Worm (Caenorhabditis elegans) whole organism, mixed stage, embryonic: ENCODE data around the gene D1022.9.

Experiments
- M03D4.4 ChIP-seq: sonication (generic microtip); optimal IDR thresholded peaks from 2 replicates; lab custom pipeline; 2017; ENCODE audit warnings: mild to moderate bottlenecking, missing genetic modification characterization, missing compliant biosample characterization
- bed-3 ChIP-seq: fragments of 200-800 bp; sonication (Bioruptor generic); optimal IDR thresholded peaks from 3 replicates; lab custom pipeline; 2018; ENCODE audit warnings: mild to moderate bottlenecking, missing genetic modification characterization, moderate library complexity, missing compliant biosample characterization
- ceh-39 ChIP-seq: fragments of 150-350 bp; optimal IDR thresholded peaks from 2 replicates; lab custom pipeline; 2014; ENCODE audit warnings: missing biosample characterization, missing genetic modification characterization
- ceh-43 ChIP-seq: fragments of 200-800 bp; sonication (Bioruptor generic); optimal IDR thresholded peaks from 2 replicates; lab custom pipeline; 2018; ENCODE audit warnings: mild to moderate bottlenecking, missing genetic modification characterization, moderate library complexity, missing compliant biosample characterization
- ceh-83 ChIP-seq: fragments of 200-800 bp; sonication (Bioruptor generic); optimal IDR thresholded peaks from 2 replicates; lab custom pipeline; 2018; ENCODE audit warnings: mild to moderate bottlenecking, missing genetic modification characterization, missing compliant biosample characterization
- ces-1 ChIP-seq: fragments of 150-350 bp; optimal IDR thresholded peaks from 2 replicates; lab custom pipeline; 2014; ENCODE audit warnings: missing biosample characterization, missing genetic modification reagents, missing genetic modification characterization
- cnd-1 ChIP-seq: fragments of 200-800 bp; sonication (Bioruptor generic); optimal IDR thresholded peaks from 2 replicates; lab custom pipeline; 2018; ENCODE audit warnings: mild to moderate bottlenecking, missing genetic modification characterization, missing compliant biosample characterization
- drap-1 ChIP-seq: fragments of 200-800 bp; sonication (Bioruptor generic); optimal IDR thresholded peaks from 3 replicates; lab custom pipeline; 2018; ENCODE audit warnings: mild to moderate bottlenecking, missing genetic modification characterization, missing compliant biosample characterization
- elt-1 ChIP-seq: sonication (generic microtip); optimal IDR thresholded peaks from 2 replicates; lab custom pipeline; 2017; ENCODE audit warnings: missing genetic modification characterization, mild to moderate bottlenecking, missing compliant biosample characterization, antibody characterized with exemption, moderate library complexity, borderline replicate concordance; ENCODE audit not compliant: insufficient read depth
- elt-3 ChIP-seq: fragments of 150-350 bp; optimal IDR thresholded peaks from 2 replicates; lab custom pipeline; 2014; ENCODE audit warnings: missing biosample characterization, missing genetic modification characterization
- flh-1 ChIP-seq: fragments of 200-800 bp; sonication (Bioruptor generic); optimal IDR thresholded peaks from 2 replicates; lab custom pipeline; 2018; ENCODE audit warnings: mild to moderate bottlenecking, missing genetic modification characterization, moderate library complexity, missing compliant biosample characterization
- ham-2 ChIP-seq: fragments of 200-800 bp; sonication (Bioruptor generic); optimal IDR thresholded peaks from 2 replicates; lab custom pipeline; 2018; ENCODE audit warnings: mild to moderate bottlenecking, missing genetic modification characterization, missing compliant biosample characterization
- hlh-1 ChIP-seq: fragments of 150-350 bp; optimal IDR thresholded peaks from 2 replicates; lab custom pipeline; 2014; ENCODE audit warnings: missing biosample characterization, missing genetic modification reagents, missing genetic modification characterization
- lin-13 ChIP-seq: fragments of 150-350 bp; optimal IDR thresholded peaks from 2 replicates; lab custom pipeline; 2014; ENCODE audit warnings: missing biosample characterization, missing genetic modification characterization
- lin-32 ChIP-seq: fragments of 200-800 bp; sonication (Bioruptor generic); optimal IDR thresholded peaks from 2 replicates; lab custom pipeline; 2018; ENCODE audit warnings: mild to moderate bottlenecking, missing genetic modification characterization, missing compliant biosample characterization
- lsy-2 ChIP-seq: fragments of 150-350 bp; optimal IDR thresholded peaks from 2 replicates; lab custom pipeline; 2014; ENCODE audit warnings: missing biosample characterization, missing genetic modification characterization
- mep-1 ChIP-seq: fragments of 150-350 bp; optimal IDR thresholded peaks from 2 replicates; lab custom pipeline; 2017; ENCODE audit warnings: missing biosample characterization, missing genetic modification reagents, missing genetic modification characterization, inconsistent platforms
- mls-2 ChIP-seq: sonication (generic microtip); optimal IDR thresholded peaks from 2 replicates; lab custom pipeline; 2016; ENCODE audit warnings: mild to moderate bottlenecking, missing genetic modification characterization, moderate library complexity, missing compliant biosample characterization
- nhr-12 ChIP-seq: fragments of 150-350 bp; optimal IDR thresholded peaks from 2 replicates; lab custom pipeline; 2014; ENCODE audit warnings: missing biosample characterization, missing genetic modification characterization
- nhr-2 ChIP-seq: fragments of 150-350 bp; optimal IDR thresholded peaks from 2 replicates; lab custom pipeline; 2014; ENCODE audit warnings: missing biosample characterization, missing genetic modification characterization
- nhr-237 ChIP-seq: fragments of 150-350 bp; optimal IDR thresholded peaks from 2 replicates; lab custom pipeline; 2014; ENCODE audit warnings: missing biosample characterization, missing genetic modification characterization
- nhr-28 ChIP-seq: fragments of 150-350 bp; optimal IDR thresholded peaks from 2 replicates; lab custom pipeline; 2014; ENCODE audit warnings: missing biosample characterization, missing genetic modification characterization
- nhr-76 ChIP-seq: sonication (generic microtip); optimal IDR thresholded peaks from 2 replicates; lab custom pipeline; 2017; ENCODE audit warnings: missing biosample characterization, missing genetic modification characterization
- pha-4 ChIP-seq: fragments of 150-350 bp; optimal IDR thresholded peaks from 2 replicates; lab custom pipeline; 2018; ENCODE audit warnings: missing biosample characterization, missing genetic modification reagents, missing genetic modification characterization
- sem-2 ChIP-seq: fragments of 200-800 bp; sonication (Bioruptor generic); optimal IDR thresholded peaks from 2 replicates; lab custom pipeline; 2018; ENCODE audit warnings: mild to moderate bottlenecking, missing genetic modification characterization, missing compliant biosample characterization
- snpc-4 ChIP-seq: fragments of 150-350 bp; optimal IDR thresholded peaks from 2 replicates; lab custom pipeline; 2014; ENCODE audit warnings: missing biosample characterization, missing genetic modification characterization
- sptf-1 ChIP-seq: sonication (generic microtip); optimal IDR thresholded peaks from 2 replicates; lab custom pipeline; 2017; ENCODE audit warnings: mild to moderate bottlenecking, missing genetic modification characterization, moderate library complexity, missing compliant biosample characterization
- tbx-8 ChIP-seq: fragments of 200-800 bp; sonication (Bioruptor generic); optimal IDR thresholded peaks from 2 replicates; lab custom pipeline; 2018; ENCODE audit warnings: mild to moderate bottlenecking, missing genetic modification characterization, moderate library complexity, missing compliant biosample characterization
- unc-120 ChIP-seq: sonication (generic microtip); optimal IDR thresholded peaks from 2 replicates; lab custom pipeline; 2017; ENCODE audit warnings: missing genetic modification characterization, missing compliant biosample characterization; ENCODE audit not compliant: poor library complexity, severe bottlenecking
- unc-39 ChIP-seq: fragments of 150-350 bp; optimal IDR thresholded peaks from 2 replicates; lab custom pipeline; 2014; ENCODE audit warnings: missing biosample characterization, missing genetic modification characterization
- unc-62 ChIP-seq: fragments of 150-350 bp; optimal IDR thresholded peaks from 2 replicates; lab custom pipeline; 2014; ENCODE audit warnings: missing biosample characterization, missing genetic modification reagents, missing genetic modification characterization
- zip-8 ChIP-seq: fragments of 150-350 bp; optimal IDR thresholded peaks from 2 replicates; lab custom pipeline; 2014; ENCODE audit warnings: missing biosample characterization, missing genetic modification characterization
- ztf-11 ChIP-seq: fragments of 150-350 bp; optimal IDR thresholded peaks from 2 replicates; lab custom pipeline; 2014; ENCODE audit warnings: missing biosample characterization, missing genetic modification characterization

The D1022.9 gene

DNA sequence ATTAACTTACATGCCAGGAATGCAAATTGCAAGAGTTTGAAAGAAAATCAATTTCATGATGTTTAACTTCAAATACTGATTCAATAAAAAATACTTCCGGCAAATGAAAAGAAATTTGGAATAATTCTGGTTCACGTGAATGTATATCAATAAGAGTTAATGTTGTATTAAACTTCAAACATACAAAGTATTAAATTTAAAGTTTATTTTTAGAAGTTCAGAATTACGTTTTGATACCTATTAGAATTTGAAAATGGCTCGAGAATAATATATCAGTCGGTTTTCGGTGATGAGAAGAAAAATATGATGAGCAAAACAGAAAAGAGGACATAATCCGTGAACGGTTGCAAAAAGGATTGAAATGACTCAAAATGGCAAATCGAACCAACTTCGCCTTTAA, at the start of gene D1022.9:
TSS of gene D1022.9 (minus strand) at position 101 of the 400 bp plus-strand sequence.
- TF ChIP-seq bed-3 (GFP tag; lab: Kevin White, UChicago) (no peak), tbx-8 (no peak), elt-1 (tag; lab: Kevin White, UChicago) (no peak), nhr-237 (tag; lab: Kevin White, UChicago) (no peak), lin-13 (tag; lab: Kevin White, UChicago) (no peak), ceh-39 (tag; lab: Kevin White, UChicago) (no peak), unc-62 (GFP tag; lab: Kevin White, UChicago) (no peak), sptf-1 (no peak), hlh-1 (no peak), nhr-76 (tag; lab: Kevin White, UChicago) (no peak)

DNA sequence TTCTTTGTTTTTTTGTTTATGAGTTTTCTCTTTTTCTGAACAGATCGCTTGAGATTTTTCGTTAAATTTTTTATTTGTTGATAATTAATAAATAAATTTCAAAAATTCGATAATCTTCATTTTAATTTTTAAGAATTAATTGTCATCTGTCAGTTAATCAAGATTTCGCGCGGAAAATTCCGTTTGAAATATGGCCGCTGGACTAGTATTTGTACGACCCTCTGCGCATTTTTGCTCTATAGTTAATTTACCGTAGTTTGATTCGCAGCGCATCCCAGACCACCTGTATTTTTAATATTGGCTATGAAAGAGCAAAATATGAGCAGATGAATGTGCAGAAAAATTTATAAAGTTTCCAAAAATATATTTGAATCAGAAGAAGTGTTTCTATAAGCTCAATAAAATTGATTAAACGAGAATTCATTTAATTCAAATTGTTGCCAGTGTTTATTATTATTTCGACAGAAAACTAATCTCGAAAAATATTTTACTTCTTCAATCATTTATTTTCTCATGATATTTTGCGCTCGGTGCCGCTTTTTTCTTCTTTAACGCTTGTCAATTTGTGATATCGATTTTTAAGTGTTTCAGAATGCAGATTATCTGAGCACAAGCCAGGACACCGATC, 48.2 kb upstream of the D1022.9 start, which contains the start of gene nfi-1:
TSS of gene nfi-1 (plus strand) at position 578 of the 628 bp plus-strand sequence.
- TF ChIP-seq nhr-237 (tag; lab: Kevin White, UChicago) (no peak), cnd-1 (tag; lab: Kevin White, UChicago) (no peak), flh-1 (GFP tag; lab: Kevin White, UChicago) (no peak), zip-8 (tag; lab: Kevin White, UChicago) (no peak), hlh-1 (peak; percentile 10), ham-2 (GFP tag; lab: Kevin White, UChicago) (no peak), unc-120 (tag; lab: Kevin White, UChicago) (no peak), M03D4.4 (tag; lab: Kevin White, UChicago) (no peak), mls-2 (tag; lab: Kevin White, UChicago) (no peak), ztf-11 (tag; lab: Kevin White, UChicago) (no peak), snpc-4 (tag; lab: Kevin White, UChicago) (no peak), pha-4 (tag; lab: Kevin White, UChicago) (no peak), sem-2 (GFP tag; lab: Kevin White, UChicago) (no peak), ceh-83 (GFP tag; lab: Kevin White, UChicago) (no peak), nhr-76 (tag; lab: Kevin White, UChicago) (no peak), lin-13 (tag; lab: Kevin White, UChicago) (no peak), lsy-2 (tag; lab: Kevin White, UChicago) (peak; percentile 82), drap-1 (no peak), elt-3 (tag; lab: Kevin White, UChicago) (no peak), elt-1 (tag; lab: Kevin White, UChicago) (no peak), ceh-39 (tag; lab: Kevin White, UChicago) (peak; percentile 8), ces-1 (GFP tag; lab: Kevin White, UChicago) (no peak), ceh-43 (GFP tag; lab: Kevin White, UChicago) (no peak), nhr-12 (tag; lab: Kevin White, UChicago) (no peak), lin-32 (GFP tag; lab: Kevin White, UChicago) (no peak), mep-1 (tag; lab: Kevin White, UChicago) (peak; percentile 67), sptf-1 (no peak), bed-3 (GFP tag; lab: Kevin White, UChicago) (no peak), unc-39 (tag; lab: Kevin White, UChicago) (no peak), nhr-2 (tag; lab: Kevin White, UChicago) (no peak), nhr-28 (tag; lab: Kevin White, UChicago) (no peak), unc-62 (GFP tag; lab: Kevin White, UChicago) (no peak), tbx-8 (no peak)

DNA sequence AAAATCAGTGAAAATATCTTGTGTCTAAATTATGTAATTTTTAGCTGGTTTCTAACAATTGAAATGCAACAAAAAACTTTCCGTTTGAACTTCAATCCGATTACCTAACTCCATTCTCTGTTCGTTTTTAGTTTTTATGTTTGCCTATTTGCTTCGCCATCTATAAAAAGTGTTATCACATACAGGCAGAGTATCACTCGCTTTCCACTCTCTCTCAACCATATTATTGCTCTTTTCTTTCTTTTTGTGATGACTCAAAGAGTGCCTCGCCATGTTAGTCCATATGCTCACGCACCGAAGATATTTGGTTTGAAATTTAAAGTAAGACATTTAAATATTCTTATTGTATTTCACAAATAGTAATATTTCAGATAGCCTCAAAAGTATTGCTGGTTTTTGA, 45.4 kb upstream of the D1022.9 start, which contains the start of gene ZK1290.13:
TSS of gene ZK1290.13 (plus strand) at position 73 of the 400 bp plus-strand sequence.
- TF ChIP-seq ceh-83 (GFP tag; lab: Kevin White, UChicago): no peak
- no peak for TF ChIP-seq nhr-2 (tag; lab: Kevin White, UChicago)
- no peak for TF ChIP-seq ceh-43 (GFP tag; lab: Kevin White, UChicago)
- no peak for TF ChIP-seq lin-13 (tag; lab: Kevin White, UChicago)
- TF ChIP-seq flh-1 (GFP tag; lab: Kevin White, UChicago): no peak
- TF ChIP-seq cnd-1 (tag; lab: Kevin White, UChicago): no peak
- no peak for TF ChIP-seq nhr-12 (tag; lab: Kevin White, UChicago)
- TF ChIP-seq nhr-76 (tag; lab: Kevin White, UChicago): no peak
- no peak for TF ChIP-seq lin-32 (GFP tag; lab: Kevin White, UChicago)
- TF ChIP-seq unc-120 (tag; lab: Kevin White, UChicago): no peak
